Fruit fly (Drosophila melanogaster): Measurements from ENCODE around the gene CG33664.
"Not testable (repeated sequence)": the region's sequence is repeated elsewhere in the genome, so short reads cannot be mapped to it uniquely, and the experiment has no call there.

CG33664 gene

dm6 chrX:6383920-6384319 is at the start of gene CG33664:
Gene CG33664, plus strand, starts transcription at chrX:6384220.
- TF ChIP-seq CG17801 (GFP tag; optimal IDR thresholded peaks at IDR 0.05; ENCODE audit: partially characterized antibody) = not testable (repeated sequence)

- no peak for TF ChIP-seq CG17801 (GFP tag; optimal IDR thresholded peaks at IDR 0.05; ENCODE audit: partially characterized antibody)
Observed at dm6 chrX:6334945-6335344, 49.1 kb upstream of the CG33664 start.

DNA sequence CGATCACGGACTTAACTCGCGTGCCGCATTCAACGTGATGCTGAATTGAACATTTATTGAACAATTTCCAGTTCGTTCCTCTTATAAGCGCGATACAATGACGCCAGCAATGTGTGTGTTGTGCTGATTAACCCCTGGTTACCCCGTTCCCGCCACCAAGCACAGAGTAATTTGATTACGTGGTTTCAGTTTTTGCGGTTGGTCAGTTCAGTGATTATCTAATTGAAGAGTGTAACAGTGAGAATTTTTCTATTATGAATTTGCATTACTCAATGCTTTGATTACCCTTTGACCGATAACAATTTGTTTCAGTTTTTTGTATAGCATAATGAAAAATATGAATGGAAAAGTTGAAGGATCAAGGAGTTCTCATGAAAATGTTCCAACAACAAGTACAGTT is 46.3 kb upstream of the CG33664 start, which contains the start of gene CG3842:
Gene CG3842 (plus strand): TSS at position 61 of the 400 bp plus-strand sequence.
- no peak for TF ChIP-seq CG17801 (GFP tag; optimal IDR thresholded peaks at IDR 0.05; ENCODE audit: partially characterized antibody)

dm6 chrX:6338738-6339614 is 45.0 kb upstream of the CG33664 start:
- no peak for TF ChIP-seq CG17801 (GFP tag; optimal IDR thresholded peaks at IDR 0.05; ENCODE audit: partially characterized antibody)

dm6 chrX:6339970-6340548 is 44.0 kb upstream of the CG33664 start:
- peak; percentile 60 for TF ChIP-seq CG17801 (GFP tag; optimal IDR thresholded peaks at IDR 0.05; ENCODE audit: partially characterized antibody)

DNA sequence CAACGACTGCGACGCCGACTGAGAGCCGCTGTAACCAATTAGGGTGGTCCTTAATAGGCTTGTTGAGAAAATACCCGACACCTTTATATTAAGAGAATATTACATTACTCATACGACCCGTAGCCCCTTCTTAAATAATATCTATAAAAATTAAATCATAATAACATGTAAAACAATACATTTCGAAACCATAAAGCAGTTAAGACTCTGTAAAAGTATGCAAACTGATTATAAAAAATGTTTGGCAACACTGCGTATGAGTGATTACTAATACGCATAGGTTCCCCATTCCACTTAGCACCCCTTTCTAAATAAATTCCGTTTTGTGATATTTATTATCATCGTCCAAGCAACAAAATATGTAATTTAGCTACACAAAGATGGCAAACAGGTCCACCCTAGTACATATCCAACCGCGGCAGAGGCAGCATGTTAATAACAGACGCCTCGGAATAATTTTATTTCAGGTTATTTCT is 43.4 kb upstream of the CG33664 start:
- TF ChIP-seq CG17801 (GFP tag; optimal IDR thresholded peaks at IDR 0.05; ENCODE audit: partially characterized antibody) = peak; percentile 92

DNA sequence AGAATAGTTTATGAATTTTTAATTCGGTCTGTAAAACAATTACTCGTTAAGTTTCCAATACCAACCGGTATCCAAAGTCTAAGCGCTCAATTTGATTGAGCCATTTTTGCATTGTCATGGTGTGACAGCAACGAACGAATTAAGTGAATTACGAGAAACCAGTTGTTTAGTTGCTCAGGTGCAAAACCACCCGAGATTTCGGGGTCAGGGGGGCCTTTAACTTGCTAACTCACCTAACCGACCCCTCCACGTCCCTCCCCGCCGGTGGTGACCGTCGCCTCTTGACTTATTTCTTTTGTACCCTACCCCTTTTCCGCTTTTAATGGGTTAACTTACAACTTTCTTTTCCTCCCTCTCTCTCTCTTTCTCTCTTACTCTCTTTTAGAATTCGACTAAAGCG is 42.3 kb upstream of the CG33664 start:
- peak; percentile 15 for TF ChIP-seq CG17801 (GFP tag; optimal IDR thresholded peaks at IDR 0.05; ENCODE audit: partially characterized antibody)

DNA sequence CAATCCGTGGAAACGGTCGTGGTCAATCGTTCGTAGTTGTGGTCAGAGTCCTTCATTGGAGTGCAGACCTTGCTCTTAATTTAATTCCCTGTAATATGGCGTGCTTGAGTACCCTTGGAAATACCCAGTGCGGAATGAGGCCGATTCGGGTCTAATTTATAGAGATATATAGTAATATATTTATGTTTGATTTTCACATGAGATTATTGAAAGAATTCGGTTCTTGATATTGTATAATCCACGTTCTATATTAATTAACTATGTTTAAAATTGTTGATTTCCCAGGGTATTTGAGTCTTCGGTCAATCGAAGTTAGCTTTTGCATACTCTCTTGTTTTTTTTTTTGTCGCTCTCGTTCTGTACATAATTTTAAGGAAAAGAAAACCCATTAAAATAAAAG is 40.7 kb upstream of the CG33664 start:
- no peak for TF ChIP-seq CG17801 (GFP tag; optimal IDR thresholded peaks at IDR 0.05; ENCODE audit: partially characterized antibody)

DNA sequence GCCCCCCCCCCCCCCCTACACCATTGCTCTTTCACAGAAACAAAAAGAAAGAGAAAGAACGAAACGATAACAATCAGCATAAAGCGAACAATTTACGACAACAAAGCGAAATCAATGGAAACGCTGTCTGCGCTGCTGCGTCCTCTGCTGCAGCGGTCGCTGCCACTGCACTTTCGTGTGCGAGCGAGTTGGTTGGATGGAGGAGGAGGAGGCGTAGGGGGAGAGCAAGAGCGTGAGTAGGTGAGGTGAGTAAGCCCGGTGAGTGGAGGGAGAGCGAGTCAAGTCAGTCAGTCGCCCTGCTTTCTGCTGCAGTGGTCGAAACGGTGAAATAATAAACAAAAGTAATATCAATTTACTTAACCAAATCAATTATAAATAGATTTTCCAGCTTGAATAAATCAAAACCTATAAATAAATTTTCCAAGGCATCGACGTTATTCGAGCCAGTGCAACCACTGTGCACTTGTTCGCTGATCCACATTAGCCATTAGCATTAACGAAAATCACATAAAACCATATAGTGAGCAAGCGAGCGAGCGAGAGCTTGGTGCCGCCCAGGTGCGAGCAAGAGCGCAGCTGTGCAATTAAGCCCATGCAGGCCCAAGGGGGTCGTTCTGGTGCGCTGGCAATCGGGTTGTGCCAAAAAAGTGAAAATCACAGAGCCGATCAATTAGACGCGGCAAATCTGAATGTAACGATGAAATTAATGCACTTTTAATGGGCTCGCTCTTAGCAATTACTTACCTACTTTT is 40.1 kb upstream of the CG33664 start:
- peak; percentile 68 for TF ChIP-seq CG17801 (GFP tag; optimal IDR thresholded peaks at IDR 0.05; ENCODE audit: partially characterized antibody)

DNA sequence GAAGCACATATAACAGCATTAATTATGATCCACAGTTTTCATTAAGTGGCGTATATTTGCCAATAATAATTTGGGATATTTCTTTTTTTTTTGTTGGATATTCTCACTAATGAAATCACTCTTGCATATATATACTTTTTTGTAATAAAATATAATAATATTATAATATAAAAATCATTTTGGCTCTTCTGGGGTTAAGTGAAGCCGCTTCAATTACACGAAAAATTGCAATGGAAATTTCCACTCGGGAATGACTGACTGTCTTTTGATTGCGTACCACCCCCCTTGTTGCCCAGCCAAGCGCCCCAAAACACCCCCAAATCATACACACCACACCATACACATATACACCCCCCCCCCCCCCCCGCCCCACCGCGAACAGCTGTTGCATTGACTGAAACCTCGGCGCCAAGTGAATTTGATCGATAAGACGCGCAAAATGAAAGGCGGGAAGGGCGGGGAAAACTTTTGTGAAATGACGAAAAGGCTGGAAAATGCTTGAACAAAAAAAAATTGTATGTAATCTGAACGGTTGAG is 39.4 kb upstream of the CG33664 start:
- TF ChIP-seq CG17801 (GFP tag; optimal IDR thresholded peaks at IDR 0.05; ENCODE audit: partially characterized antibody) = peak; percentile 11

dm6 chrX:6346153-6346552 is 37.9 kb upstream of the CG33664 start:
- TF ChIP-seq CG17801 (GFP tag; optimal IDR thresholded peaks at IDR 0.05; ENCODE audit: partially characterized antibody) = no peak

DNA sequence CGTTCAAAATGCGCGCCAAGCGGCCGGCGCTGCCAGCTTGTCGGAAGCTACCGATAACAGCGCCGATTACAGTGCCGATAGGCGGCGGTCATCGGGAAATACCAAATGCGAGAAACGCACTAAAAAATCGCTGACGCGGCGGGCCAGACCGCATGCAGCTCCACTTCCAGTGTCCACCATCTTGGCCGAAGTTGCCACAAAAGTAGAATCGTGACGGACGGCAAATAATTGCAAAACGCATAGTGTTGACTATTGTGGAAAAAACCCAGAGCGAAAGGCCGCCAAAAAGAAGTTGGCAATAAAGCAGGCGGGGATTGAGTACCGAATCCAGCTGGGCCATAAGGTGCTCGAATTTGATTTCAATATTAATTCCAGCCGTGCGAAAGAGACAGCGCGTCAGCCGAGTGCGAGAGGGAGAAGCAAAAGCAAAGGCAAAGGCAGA is 37.1 kb upstream of the CG33664 start, which contains the start of gene CG3847:
Gene CG3847 (plus strand): TSS at position 178 of the 442 bp plus-strand sequence.
- peak; percentile 10 for TF ChIP-seq CG17801 (GFP tag; optimal IDR thresholded peaks at IDR 0.05; ENCODE audit: partially characterized antibody)

DNA sequence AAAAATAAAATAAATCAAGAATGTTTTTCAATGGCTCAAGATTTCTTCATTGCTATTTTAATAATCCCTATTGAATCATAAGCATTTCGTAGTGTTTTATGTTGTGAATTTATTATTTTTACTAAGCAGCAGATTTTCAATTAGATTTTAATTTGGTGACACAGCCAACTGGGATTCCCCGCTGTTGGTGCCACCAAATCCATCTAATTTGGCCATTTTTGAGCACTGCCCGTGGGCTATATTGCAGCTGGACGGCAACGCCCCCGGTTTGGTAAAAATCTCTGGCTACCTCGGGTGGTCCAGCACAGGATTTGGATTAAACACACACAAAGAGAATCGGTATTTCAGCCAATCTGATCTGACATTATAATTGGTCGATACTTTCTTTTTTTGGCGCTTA is 34.8 kb upstream of the CG33664 start:
- TF ChIP-seq CG17801 (GFP tag; optimal IDR thresholded peaks at IDR 0.05; ENCODE audit: partially characterized antibody) = no peak

dm6 chrX:6350213-6350679 is 33.8 kb upstream of the CG33664 start, which contains the start of the genes ND-B16.6 and kdn:
Gene ND-B16.6, minus strand, starts transcription at chrX:6350401.
Gene kdn, plus strand, starts transcription at chrX:6350629.
- TF ChIP-seq CG17801 (GFP tag; optimal IDR thresholded peaks at IDR 0.05; ENCODE audit: partially characterized antibody) = no peak

Measured in ovary, adult (tissue).